Worm (Caenorhabditis elegans): ENCODE data around the gene col-141.

Gene col-141

DNA sequence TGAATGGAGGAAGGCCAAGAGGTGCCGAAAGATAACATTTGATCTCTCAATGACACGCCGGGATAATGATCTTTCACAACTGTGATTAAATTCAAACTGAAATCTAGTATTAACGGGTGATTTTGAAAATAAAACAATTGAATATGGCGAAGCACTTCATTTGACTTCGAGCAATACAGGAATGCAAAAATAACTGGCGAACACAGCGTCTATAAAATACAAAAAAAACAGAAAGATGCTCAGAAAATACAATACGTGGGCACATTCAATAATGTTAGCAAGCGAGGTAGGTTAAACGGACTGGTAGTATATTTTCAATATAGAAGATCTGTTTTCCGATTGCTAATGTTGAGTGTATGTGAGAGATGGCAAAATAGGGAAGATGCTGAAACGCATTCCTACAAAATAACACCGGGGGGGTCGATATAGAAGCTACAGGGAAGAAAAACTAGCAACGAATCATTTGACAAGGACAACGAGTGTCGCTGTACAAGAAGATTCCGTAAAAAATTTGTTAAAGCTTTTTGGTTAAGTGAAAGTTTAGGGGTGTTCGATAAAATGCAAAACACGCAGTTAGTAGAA, 46.4 kb upstream of the col-141 start (continued):
- TF ChIP-seq fkh-3 (tag; optimal IDR thresholded peaks at IDR 0.05): no peak
- TF ChIP-seq ceh-40 (GFP tag; IDR thresholded peaks at IDR 0.05): no peak; the same call in 1 of the 2 replicates
- peak; percentile 75 for TF ChIP-seq tlf-1 (GFP tag; optimal IDR thresholded peaks at IDR 0.05)
- peak; percentile 27 for TF ChIP-seq atf-7 (tag; optimal IDR thresholded peaks at IDR 0.05)
- TF ChIP-seq snpc-1.3 (tag; optimal IDR thresholded peaks at IDR 0.05; ENCODE audit: insufficient read depth): no peak
- TF ChIP-seq repo-1 (tag; optimal IDR thresholded peaks at IDR 0.05): peak; percentile 25
- TF ChIP-seq ama-1 (optimal IDR thresholded peaks at IDR 0.05): no peak
- TF ChIP-seq ama-1 (GFP tag; optimal IDR thresholded peaks at IDR 0.05): peak in 1 of 2 experiments; percentile 69
- peak; percentile 93 for TF ChIP-seq B0336.3 (GFP tag; IDR thresholded peaks at IDR 0.05)
- no peak for TF ChIP-seq ZK185.1 (tag; optimal IDR thresholded peaks at IDR 0.05; ENCODE audit: poor library complexity, severe bottlenecking)
- no peak for TF ChIP-seq B0261.1 (tag; optimal IDR thresholded peaks at IDR 0.05)
- no peak for TF ChIP-seq ceh-91 (GFP tag; IDR thresholded peaks at IDR 0.05)
- TF ChIP-seq zfh-2 (GFP tag; conservative IDR thresholded peaks at IDR 0.05): no peak
- TF ChIP-seq attf-6 (GFP tag; IDR thresholded peaks at IDR 0.05): peak; percentile 65; the same call in 1 of the 2 replicates
- peak; percentile 21; the same call in 1 of the 2 replicates for TF ChIP-seq F33H1.4 (GFP tag; IDR thresholded peaks at IDR 0.05)
- 0 out of 2 replicates have a peak, but pooled peaks have one; percentile 28 for TF ChIP-seq ceh-100 (GFP tag; IDR thresholded peaks at IDR 0.05)
- TF ChIP-seq nhr-90 (tag; optimal IDR thresholded peaks at IDR 0.05): no peak
- no peak for TF ChIP-seq him-1 (tag; optimal IDR thresholded peaks at IDR 0.05)
- TF ChIP-seq gei-17 (GFP tag; optimal IDR thresholded peaks at IDR 0.05): no peak
- TF ChIP-seq madf-3 (GFP tag; IDR thresholded peaks at IDR 0.05): peak; percentile 70; the same call in 1 of the 2 replicates
- no peak for TF ChIP-seq zim-3 (tag; optimal IDR thresholded peaks at IDR 0.05)
- peak; percentile 81; the same call in 1 of the 2 replicates for TF ChIP-seq lin-26 (GFP tag; IDR thresholded peaks at IDR 0.05)
- TF ChIP-seq ekl-4 (GFP tag; IDR thresholded peaks at IDR 0.05): peak; percentile 65
- no peak for TF ChIP-seq ztf-22 (GFP tag; optimal IDR thresholded peaks at IDR 0.05)
- TF ChIP-seq rpc-1 (optimal IDR thresholded peaks at IDR 0.05): no peak
- TF ChIP-seq rpc-1 (tag; optimal IDR thresholded peaks at IDR 0.05): no peak
- TF ChIP-seq B0035.1 (tag; optimal IDR thresholded peaks at IDR 0.05): no peak
- no peak for TF ChIP-seq cebp-2 (GFP tag; IDR thresholded peaks at IDR 0.05)
- TF ChIP-seq hlh-12 (tag; optimal IDR thresholded peaks at IDR 0.05): no peak

DNA sequence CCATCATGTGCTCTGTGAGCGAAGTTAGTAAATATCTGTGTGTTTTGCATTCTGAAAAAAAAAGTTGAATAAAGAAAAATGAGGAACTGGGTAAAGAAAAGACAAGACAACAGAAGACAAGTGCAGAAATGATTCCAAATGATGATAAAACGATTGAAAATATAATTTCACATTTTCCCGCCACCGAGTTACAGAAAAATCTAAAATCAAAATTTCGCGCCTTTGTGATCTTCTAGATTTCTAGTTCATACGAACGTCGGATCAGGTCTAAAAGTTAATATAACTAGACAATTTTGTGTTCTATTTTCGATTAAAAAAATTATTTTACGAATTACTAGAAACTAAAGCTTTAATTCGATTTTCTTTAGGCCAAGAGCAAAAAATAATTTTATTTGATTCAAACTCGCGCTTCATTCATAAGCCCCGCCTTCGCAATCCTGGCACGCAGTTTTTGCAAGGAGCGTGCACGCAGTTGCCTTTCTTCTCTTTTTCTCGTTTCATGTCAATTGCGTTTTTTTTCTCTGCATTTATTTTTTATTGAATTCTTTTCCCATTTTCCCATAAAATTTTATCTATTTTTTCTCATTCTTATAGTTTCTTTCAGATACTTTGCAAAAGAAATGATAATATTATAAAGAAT, 44.5 kb upstream of the col-141 start, which contains the start of the genes spn-4 and spe-39:
Gene spn-4 (minus strand): TSS at position 51 of the 640 bp plus-strand sequence.
Gene spe-39 (plus strand): TSS at position 599 of the 640 bp plus-strand sequence.
- TF ChIP-seq snpc-3.4 (tag; optimal IDR thresholded peaks at IDR 0.05) (peak; percentile 89), F57C9.4 (tag; optimal IDR thresholded peaks at IDR 0.05) (no peak), lsl-1 (GFP tag; optimal IDR thresholded peaks at IDR 0.05) (peak; percentile 77), egrh-3 (GFP tag; IDR thresholded peaks at IDR 0.05) (no peak), attf-6 (GFP tag; IDR thresholded peaks at IDR 0.05) (no peak), tlf-1 (GFP tag; optimal IDR thresholded peaks at IDR 0.05) (peak; percentile 92), lin-40 (tag; optimal IDR thresholded peaks at IDR 0.05) (no peak), bed-2 (GFP tag; IDR thresholded peaks at IDR 0.05) (no peak), nhr-80 (tag; optimal IDR thresholded peaks at IDR 0.05) (peak; percentile 8), athp-1 (tag; optimal IDR thresholded peaks at IDR 0.05) (no peak), aptf-3 (GFP tag; IDR thresholded peaks at IDR 0.05) (no peak), B0336.3 (GFP tag; IDR thresholded peaks at IDR 0.05) (peak; percentile 76), lin-35 (GFP tag; optimal IDR thresholded peaks at IDR 0.05) (peak; percentile 40 to 83 (median 47)), Y56A3A.18 (GFP tag; IDR thresholded peaks at IDR 0.05) (no peak), F52B5.7 (tag; optimal IDR thresholded peaks at IDR 0.05) (no peak), akir-1 (GFP tag; optimal IDR thresholded peaks at IDR 0.05) (no peak), egl-44 (GFP tag; IDR thresholded peaks at IDR 0.05) (no peak), snpc-1.3 (tag; optimal IDR thresholded peaks at IDR 0.05; ENCODE audit: insufficient read depth) (peak; percentile 27), ztf-26 (tag; optimal IDR thresholded peaks at IDR 0.05) (no peak), madf-10 (tag; optimal IDR thresholded peaks at IDR 0.05) (no peak), ztf-3 (GFP tag; optimal IDR thresholded peaks at IDR 0.05) (no peak), hlh-26 (GFP tag; conservative IDR thresholded peaks at IDR 0.05) (no peak), efl-1 (GFP tag; optimal IDR thresholded peaks at IDR 0.05) (peak; percentile 97), mes-4 (tag; optimal IDR thresholded peaks at IDR 0.05) (no peak), B0261.1 (tag; optimal IDR thresholded peaks at IDR 0.05) (no peak)
